Fruit fly (Drosophila melanogaster) whole organism, embryonic: ENCODE results near the gene TotA.

Experiments
- Asciz ChIP-seq: fragments of 200-800 bp; sonication (Bioruptor generic); optimal IDR thresholded peaks from 2 replicates; lab custom pipeline; 2017; ENCODE audit warnings: missing biosample characterization, mild to moderate bottlenecking, missing genetic modification characterization, missing genetic modification reagents
- Bgb ChIP-seq: fragments of 200-800 bp; sonication (Bioruptor generic); IDR thresholded peaks from 2 replicates; pipeline ENCODE4 v1.3.6; 2022; ENCODE audit warnings: missing biosample characterization, missing genetic modification characterization; ENCODE audit not compliant: partially characterized antibody
- CG10366 ChIP-seq: fragments of 200-800 bp; sonication (Bioruptor generic); IDR thresholded peaks from 2 replicates; pipeline ENCODE4 v1.3.6; 2022; ENCODE audit warnings: missing biosample characterization, missing genetic modification characterization
- CG10462 ChIP-seq: fragments of 200-800 bp; sonication (Bioruptor generic); optimal IDR thresholded peaks from 2 replicates; lab custom pipeline; 2016; ENCODE audit warnings: missing biosample characterization, missing genetic modification characterization
- CG11723 ChIP-seq: fragments of 200-800 bp; sonication (Bioruptor generic); optimal IDR thresholded peaks from 2 replicates; lab custom pipeline; 2017; ENCODE audit warnings: missing biosample characterization, mild to moderate bottlenecking, missing genetic modification characterization
- CG12071 ChIP-seq: fragments of 200-800 bp; sonication (Bioruptor generic); optimal IDR thresholded peaks from 3 replicates; lab custom pipeline; 2018; ENCODE audit warnings: missing biosample characterization, mild to moderate bottlenecking, missing genetic modification characterization
- CG12104 ChIP-seq: fragments of 200-800 bp; sonication (Bioruptor generic); optimal IDR thresholded peaks from 3 replicates; lab custom pipeline; 2016; ENCODE audit warnings: missing biosample characterization, missing genetic modification characterization
- CG12391 ChIP-seq: fragments of 200-800 bp; sonication (Bioruptor generic); optimal IDR thresholded peaks from 3 replicates; lab custom pipeline; 2018; ENCODE audit warnings: missing biosample characterization, mild to moderate bottlenecking, missing genetic modification characterization, moderate library complexity
- CG13123 ChIP-seq: fragments of 200-800 bp; sonication (Bioruptor generic); optimal IDR thresholded peaks from 2 replicates; lab custom pipeline; 2016; ENCODE audit warnings: missing biosample characterization, missing genetic modification characterization
- CG15011 ChIP-seq: fragments of 200-800 bp; sonication (Bioruptor generic); optimal IDR thresholded peaks from 3 replicates; lab custom pipeline; 2018; ENCODE audit warnings: missing biosample characterization, mild to moderate bottlenecking, missing genetic modification characterization
- CG1647 ChIP-seq: fragments of 200-800 bp; sonication (Bioruptor generic); optimal IDR thresholded peaks from 3 replicates; lab custom pipeline; 2016; ENCODE audit warnings: missing biosample characterization, missing genetic modification characterization
- CG16813 ChIP-seq: fragments of 200-800 bp; sonication (Bioruptor generic); IDR thresholded peaks from 3 replicates; pipeline ENCODE4 v1.3.6; 2022; ENCODE audit warnings: missing biosample characterization, missing genetic modification characterization; ENCODE audit not compliant: partially characterized antibody
- CG17912 ChIP-seq: fragments of 200-800 bp; sonication (Bioruptor generic); optimal IDR thresholded peaks from 2 replicates; lab custom pipeline; 2018; ENCODE audit warnings: missing biosample characterization, mild to moderate bottlenecking, missing genetic modification characterization
- CG18476 ChIP-seq: fragments of 200-800 bp; sonication (Bioruptor generic); optimal IDR thresholded peaks from 2 replicates; lab custom pipeline; 2016; ENCODE audit warnings: missing biosample characterization, mild to moderate bottlenecking, missing genetic modification characterization
- CG2202 ChIP-seq: fragments of 200-800 bp; sonication (Bioruptor generic); optimal IDR thresholded peaks from 2 replicates; lab custom pipeline; 2018; ENCODE audit warnings: missing biosample characterization, mild to moderate bottlenecking, missing genetic modification characterization
- CG2678 ChIP-seq: fragments of 200-800 bp; sonication (Bioruptor generic); optimal IDR thresholded peaks from 3 replicates; lab custom pipeline; 2019; ENCODE audit warnings: missing biosample characterization, mild to moderate bottlenecking, missing genetic modification characterization, moderate library complexity
- CG32767 ChIP-seq: fragments of 200-800 bp; sonication (Bioruptor generic); IDR thresholded peaks from 2 replicates; pipeline ENCODE4 v1.3.6; 2022; ENCODE audit warnings: missing biosample characterization, missing genetic modification characterization
- CG34224 ChIP-seq: fragments of 200-800 bp; sonication (Bioruptor generic); IDR thresholded peaks from 3 replicates; pipeline ENCODE4 v1.3.6; 2022; ENCODE audit warnings: missing biosample characterization, missing genetic modification characterization; ENCODE audit not compliant: partially characterized antibody
- CG3726 ChIP-seq: fragments of 200-800 bp; sonication (Bioruptor generic); IDR thresholded peaks from 3 replicates; pipeline ENCODE4, ENCODE4 v1.3.6; 2022; ENCODE audit warnings: missing biosample characterization, missing genetic modification characterization
- CG3838 ChIP-seq: fragments of 200-800 bp; sonication (Bioruptor generic); optimal IDR thresholded peaks from 3 replicates; lab custom pipeline; 2016; ENCODE audit warnings: missing biosample characterization, missing genetic modification characterization
- CG4328 ChIP-seq: fragments of 200-800 bp; sonication (Bioruptor generic); optimal IDR thresholded peaks from 3 replicates; lab custom pipeline; 2017; ENCODE audit warnings: missing biosample characterization, missing genetic modification reagents, missing genetic modification characterization
- CG4424 ChIP-seq: fragments of 200-800 bp; sonication (Bioruptor generic); optimal IDR thresholded peaks from 3 replicates; lab custom pipeline; 2016; ENCODE audit warnings: missing biosample characterization, missing genetic modification characterization
- CG6765 ChIP-seq: fragments of 200-800 bp; sonication (Bioruptor generic); optimal IDR thresholded peaks from 3 replicates; lab custom pipeline; 2017; ENCODE audit warnings: missing biosample characterization, mild to moderate bottlenecking, missing genetic modification characterization
- CG6813 ChIP-seq: fragments of 200-800 bp; sonication (Bioruptor generic); optimal IDR thresholded peaks from 2 replicates; lab custom pipeline; 2017; ENCODE audit warnings: missing biosample characterization, missing genetic modification characterization, mild to moderate bottlenecking, moderate library complexity, missing genetic modification reagents
- CG9817 ChIP-seq: fragments of 200-800 bp; sonication (Bioruptor generic); optimal IDR thresholded peaks from 2 replicates; lab custom pipeline; 2018; ENCODE audit warnings: missing biosample characterization, mild to moderate bottlenecking, missing genetic modification characterization, moderate library complexity
- Deaf1 ChIP-seq: fragments of 200-800 bp; optimal IDR thresholded peaks from 3 replicates; lab custom pipeline; 2019; ENCODE audit warnings: missing biosample characterization, mild to moderate bottlenecking, missing genetic modification characterization, moderate library complexity
- Fer1 ChIP-seq: fragments of 200-800 bp; sonication (Bioruptor generic); optimal IDR thresholded peaks from 2 replicates; lab custom pipeline; 2017; ENCODE audit warnings: missing biosample characterization, mild to moderate bottlenecking, missing genetic modification characterization
- Gug ChIP-seq: fragments of 200-800 bp; sonication (Bioruptor generic); IDR thresholded peaks from 4 replicates; pipeline ENCODE4 v1.3.6; 2022; ENCODE audit warnings: missing biosample characterization, missing genetic modification characterization
- Hey ChIP-seq: fragments of 200-800 bp; sonication (Bioruptor generic); optimal IDR thresholded peaks from 3 replicates; lab custom pipeline; 2018; ENCODE audit warnings: missing biosample characterization, mild to moderate bottlenecking, missing genetic modification characterization
- Jarid2 ChIP-seq: fragments of 200-800 bp; sonication (Bioruptor generic); optimal IDR thresholded peaks from 3 replicates; lab custom pipeline; 2017; ENCODE audit warnings: mild to moderate bottlenecking, missing biosample characterization, missing genetic modification reagents, missing genetic modification characterization
- MESR4 ChIP-seq: fragments of 200-800 bp; sonication (Bioruptor generic); optimal IDR thresholded peaks from 2 replicates; lab custom pipeline; 2018; ENCODE audit warnings: missing biosample characterization, mild to moderate bottlenecking, missing genetic modification characterization, moderate library complexity
- Med ChIP-seq: fragments of 200-800 bp; sonication (Bioruptor generic); peaks from one replicate; lab custom pipeline; 2016; ENCODE audit warnings: missing biosample characterization, missing genetic modification characterization, mild to moderate bottlenecking, inconsistent platforms, moderate library complexity
- Tbp ChIP-seq: fragments of >200 bp; optimal IDR thresholded peaks from 2 replicates; lab custom pipeline; 2018; ENCODE audit warnings: missing biosample characterization, missing genetic modification characterization
- cas ChIP-seq: fragments of 200-800 bp; sonication (Bioruptor generic); IDR thresholded peaks from 2 replicates; pipeline ENCODE4 v1.3.6; 2022; ENCODE audit warnings: missing biosample characterization, missing genetic modification characterization
- corto ChIP-seq: fragments of 200-800 bp; sonication (Bioruptor generic); optimal IDR thresholded peaks from 2 replicates; lab custom pipeline; 2016; ENCODE audit warnings: missing biosample characterization, mild to moderate bottlenecking, missing genetic modification characterization, moderate library complexity
- dati ChIP-seq: fragments of 200-800 bp; sonication (Bioruptor generic); IDR thresholded peaks from 2 replicates; pipeline ENCODE4 v1.3.6; 2022; ENCODE audit warnings: missing biosample characterization, missing genetic modification characterization
- fd96Cb ChIP-seq: fragments of 200-800 bp; sonication (Bioruptor generic); optimal IDR thresholded peaks from 2 replicates; lab custom pipeline; 2018; ENCODE audit warnings: missing biosample characterization, mild to moderate bottlenecking, missing genetic modification characterization, moderate library complexity
- grau ChIP-seq: fragments of 200-800 bp; optimal IDR thresholded peaks from 3 replicates; lab custom pipeline; 2019; ENCODE audit warnings: missing biosample characterization, mild to moderate bottlenecking, missing genetic modification characterization, moderate library complexity
- gt ChIP-seq: fragments of 200-800 bp; sonication (Bioruptor generic); IDR thresholded peaks from 2 replicates; pipeline ENCODE4 v1.3.6; 2022; ENCODE audit warnings: missing biosample characterization, missing genetic modification characterization
- hbn ChIP-seq: fragments of 200-800 bp; sonication (Bioruptor generic); IDR thresholded peaks from 2 replicates; pipeline ENCODE4 v1.3.6; 2022; ENCODE audit warnings: missing biosample characterization, missing genetic modification characterization; ENCODE audit not compliant: partially characterized antibody
- her ChIP-seq: fragments of 200-800 bp; sonication (Bioruptor generic); optimal IDR thresholded peaks from 2 replicates; lab custom pipeline; 2016; ENCODE audit warnings: missing biosample characterization, missing genetic modification characterization
- hkb ChIP-seq, 2 experiments: fragments of 200-800 bp in 1 of 2; fragments of >200 bp in 1 of 2; sonication (Bioruptor generic) in 1 of 2; IDR thresholded peaks in 1 of 2; optimal IDR thresholded peaks in 1 of 2; 2 replicates each; pipeline versions ENCODE4 v1.3.6 to Lab custom; 2017 to 2022; ENCODE audit warnings: missing biosample characterization in 1 of 2, missing genetic modification characterization in 1 of 2
- jumu ChIP-seq: fragments of 200-800 bp; sonication (Bioruptor generic); optimal IDR thresholded peaks from 3 replicates; lab custom pipeline; 2016; ENCODE audit warnings: missing biosample characterization, missing genetic modification characterization
- kay ChIP-seq: fragments of 200-800 bp; sonication (Bioruptor generic); optimal IDR thresholded peaks from 2 replicates; lab custom pipeline; 2016; ENCODE audit warnings: missing biosample characterization, missing genetic modification characterization
- knrl ChIP-seq: fragments of 200-800 bp; sonication (Bioruptor generic); IDR thresholded peaks from 3 replicates; pipeline ENCODE4 v1.3.6; 2022; ENCODE audit warnings: missing biosample characterization, missing genetic modification characterization; ENCODE audit not compliant: partially characterized antibody
- mirr ChIP-seq: fragments of 200-800 bp; sonication (Bioruptor generic); optimal IDR thresholded peaks from 3 replicates; lab custom pipeline; 2018; ENCODE audit warnings: missing biosample characterization, mild to moderate bottlenecking, missing genetic modification characterization
- phol ChIP-seq: fragments of 200-800 bp; sonication (Bioruptor generic); optimal IDR thresholded peaks from 3 replicates; lab custom pipeline; 2018; ENCODE audit warnings: missing biosample characterization, mild to moderate bottlenecking, missing genetic modification characterization, moderate library complexity
- tgo ChIP-seq: fragments of 200-800 bp; sonication (Bioruptor generic); IDR thresholded peaks from 3 replicates; pipeline ENCODE4 v1.3.6; 2022; ENCODE audit warnings: missing biosample characterization, missing genetic modification characterization
- zen ChIP-seq: fragments of 200-800 bp; sonication (Bioruptor generic); optimal IDR thresholded peaks from 3 replicates; lab custom pipeline; 2018; ENCODE audit warnings: missing biosample characterization, mild to moderate bottlenecking, missing genetic modification characterization, moderate library complexity

The TotA gene

dm6 chr3R:20850395-20851039 is 20.3 kb upstream of the TotA start, which contains the start of gene RpS30 (continued):
- TF ChIP-seq Asciz (GFP tag; lab: Kevin White, UChicago): no peak
- TF ChIP-seq Hey (tag; lab: Kevin White, UChicago): peak; percentile 69
- no peak for TF ChIP-seq CG4328 (GFP tag; lab: Kevin White, UChicago)
- no peak for TF ChIP-seq jumu (GFP tag; lab: Kevin White, UChicago)
- TF ChIP-seq CG32767 (GFP tag; lab: Robert Waterston, UW): 0 out of 2 replicates have a peak, but pooled peaks have one; percentile 11
- TF ChIP-seq cas (GFP tag; lab: Robert Waterston, UW): no peak
- no peak for TF ChIP-seq CG10462 (GFP tag; lab: Kevin White, UChicago)
- TF ChIP-seq dati: no peak
- no peak; the same call in 3 of the 4 replicates for TF ChIP-seq Gug (GFP tag; lab: Robert Waterston, UW)
- TF ChIP-seq CG3726: no peak
- no peak for TF ChIP-seq CG1647 (GFP tag; lab: Kevin White, UChicago)
- no peak for TF ChIP-seq CG17912 (GFP tag; lab: Kevin White, UChicago)
- no peak for TF ChIP-seq CG2678 (tag; lab: Kevin White, UChicago)
- TF ChIP-seq CG34224 (GFP tag; lab: Robert Waterston, UW): peak; percentile 94
- no peak for TF ChIP-seq CG15011 (GFP tag; lab: Kevin White, UChicago)
- TF ChIP-seq CG18476 (GFP tag; lab: Kevin White, UChicago): no peak
- TF ChIP-seq Tbp: no peak
- peak; percentile 35 for TF ChIP-seq Jarid2 (GFP tag; lab: Kevin White, UChicago)
- no peak for TF ChIP-seq fd96Cb
- peak; percentile 96 for TF ChIP-seq MESR4 (GFP tag; lab: Kevin White, UChicago)
- peak; percentile 49 for TF ChIP-seq grau (tag; lab: Kevin White, UChicago)
- TF ChIP-seq CG12391 (tag; lab: Kevin White, UChicago): peak; percentile 56
- no peak for TF ChIP-seq kay (GFP tag; lab: Kevin White, UChicago)
- peak; percentile 38 for TF ChIP-seq mirr
- no peak for TF ChIP-seq CG13123
- no peak for TF ChIP-seq CG11723 (GFP tag; lab: Kevin White, UChicago)
- peak; percentile 8 for TF ChIP-seq CG6765 (GFP tag; lab: Kevin White, UChicago)
- TF ChIP-seq her (GFP tag; lab: Kevin White, UChicago): peak; percentile 73
- TF ChIP-seq gt: no peak
- TF ChIP-seq CG16813 (GFP tag; lab: Robert Waterston, UW): peak; percentile 98
- TF ChIP-seq phol (tag; lab: Kevin White, UChicago): peak; percentile 100
- peak; percentile 59 for TF ChIP-seq Fer1 (GFP tag; lab: Kevin White, UChicago)
- peak; percentile 64 for TF ChIP-seq zen (tag; lab: Kevin White, UChicago)
- peak; percentile 98 for TF ChIP-seq Bgb
- TF ChIP-seq CG6813 (GFP tag; lab: Kevin White, UChicago): peak; percentile 18
- peak; percentile 96 for TF ChIP-seq knrl (GFP tag; lab: Robert Waterston, UW)
- no peak for TF ChIP-seq Deaf1 (tag; lab: Kevin White, UChicago)
- TF ChIP-seq CG9817 (tag; lab: Kevin White, UChicago): peak; percentile 42
- TF ChIP-seq Med (GFP tag; lab: Kevin White, UChicago): peak; percentile 93
- TF ChIP-seq CG2202 (tag; lab: Kevin White, UChicago): peak; percentile 8
- no peak for TF ChIP-seq CG3838 (GFP tag; lab: Kevin White, UChicago)
- no peak for TF ChIP-seq CG12071 (GFP tag; lab: Kevin White, UChicago)
- TF ChIP-seq corto (GFP tag; lab: Kevin White, UChicago): no peak
- TF ChIP-seq hbn: peak; percentile 96
- no peak for TF ChIP-seq hkb (optimal IDR thresholded peaks at IDR 0.05; lab: Kevin White, UChicago)
- 0 out of 2 replicates have a peak, but pooled peaks have one; percentile 19 for TF ChIP-seq hkb (GFP tag; IDR thresholded peaks at IDR 0.05; lab: Robert Waterston, UW)
- TF ChIP-seq CG4424 (GFP tag; lab: Kevin White, UChicago): peak; percentile 3
- no peak for TF ChIP-seq tgo (GFP tag; lab: Robert Waterston, UW)
- peak; percentile 26; the same call in 1 of the 2 replicates for TF ChIP-seq CG10366 (GFP tag; lab: Robert Waterston, UW)
- TF ChIP-seq CG12104 (GFP tag; lab: Kevin White, UChicago): peak; percentile 15
